Fruit fly (Drosophila melanogaster): ENCODE measurements around the gene NetA.

The NetA gene

DNA sequence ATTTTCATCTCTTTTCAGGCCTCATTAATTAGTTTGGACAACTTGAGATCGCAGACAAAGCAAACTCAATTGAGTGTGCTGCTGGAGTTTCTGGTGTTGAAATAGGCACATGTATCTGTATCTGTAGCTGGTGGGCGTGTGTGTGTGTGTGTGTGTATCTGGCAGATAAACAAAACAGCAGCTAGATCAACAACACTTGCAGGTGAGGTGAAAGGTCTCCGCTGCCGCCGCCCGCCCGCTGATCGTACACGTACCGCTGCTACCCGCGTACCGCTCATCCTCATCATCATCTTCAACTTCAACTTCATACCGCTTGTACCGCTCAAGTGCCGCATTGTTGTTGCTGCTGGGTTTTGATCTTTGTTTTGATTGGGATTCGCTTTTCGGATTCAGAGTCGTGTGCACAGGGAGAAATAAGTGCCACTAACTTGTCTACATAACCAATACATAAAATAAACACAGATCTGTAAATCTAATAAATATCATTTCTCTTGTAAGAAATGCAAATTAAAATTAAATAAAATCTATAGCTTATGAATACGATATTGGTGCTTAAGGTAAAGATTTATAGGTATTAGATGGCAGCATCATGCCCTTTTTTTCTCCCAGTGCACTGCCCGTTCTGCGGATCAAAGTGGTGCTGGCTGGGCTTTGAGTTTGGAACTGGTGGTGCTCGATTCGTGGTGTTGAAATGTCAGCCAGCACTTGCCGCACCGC is 26.5 kb downstream of the NetA start (continued):
- TF ChIP-seq CG18764 (GFP tag; optimal IDR thresholded peaks at IDR 0.05) (peak; percentile 49), CG7928 (GFP tag; optimal IDR thresholded peaks at IDR 0.05) (no peak), CTCF (GFP tag; optimal IDR thresholded peaks at IDR 0.05) (no peak), CG11247 (GFP tag; IDR thresholded peaks at IDR 0.05) (peak; percentile 23; the same call in 1 of the 2 replicates), CG6683 (GFP tag; optimal IDR thresholded peaks at IDR 0.05) (peak; percentile 43), bbx (GFP tag; IDR thresholded peaks at IDR 0.05; ENCODE audit: partially characterized antibody) (no peak), unpg (GFP tag; optimal IDR thresholded peaks at IDR 0.05) (peak; percentile 90), ap (GFP tag; IDR thresholded peaks at IDR 0.05) (peak; percentile 76), tll (GFP tag; optimal IDR thresholded peaks at IDR 0.05) (peak in 1 of 2 experiments; percentile 82), wek (GFP tag; optimal IDR thresholded peaks at IDR 0.05) (peak; percentile 7), CG7357 (GFP tag; IDR thresholded peaks at IDR 0.05) (peak; percentile 62; the same call in 1 of the 3 replicates), corto (GFP tag; optimal IDR thresholded peaks at IDR 0.05) (no peak), gem (tag; optimal IDR thresholded peaks at IDR 0.05) (peak; percentile 94), Aef1 (GFP tag; IDR thresholded peaks at IDR 0.05) (peak; percentile 53; the same call in 1 of the 3 replicates), Mes4 (GFP tag; optimal IDR thresholded peaks at IDR 0.05) (peak; percentile 68), Ptx1 (GFP tag; IDR thresholded peaks at IDR 0.05) (peak; percentile 87), CkIIα-i1 (GFP tag; IDR thresholded peaks at IDR 0.05) (no peak), CG11085 (GFP tag; IDR thresholded peaks at IDR 0.05) (0 out of 2 replicates have a peak, but pooled peaks have one; percentile 17), CG13894 (tag; optimal IDR thresholded peaks at IDR 0.05) (no peak), bigmax (GFP tag; optimal IDR thresholded peaks at IDR 0.05) (no peak), CG14710 (tag; optimal IDR thresholded peaks at IDR 0.05) (peak; percentile 94), crc (GFP tag; optimal IDR thresholded peaks at IDR 0.05) (no peak), CG1024 (GFP tag; IDR thresholded peaks at IDR 0.05) (no peak), CG15479 (GFP tag; optimal IDR thresholded peaks at IDR 0.05) (peak; percentile 48), CG2129 (GFP tag; IDR thresholded peaks at IDR 0.05; ENCODE audit: partially characterized antibody) (no peak), ac (GFP tag; optimal IDR thresholded peaks at IDR 0.05) (peak; percentile 76), bcd (GFP tag; optimal IDR thresholded peaks at IDR 0.05) (peak; percentile 81), cwo (GFP tag; optimal IDR thresholded peaks at IDR 0.05) (peak; percentile 40), CG3847 (GFP tag; IDR thresholded peaks at IDR 0.05) (peak; percentile 40), CG30020 (tag; optimal IDR thresholded peaks at IDR 0.05) (peak; percentile 56), slbo (GFP tag; IDR thresholded peaks at IDR 0.05) (peak; percentile 43), Hr78 (GFP tag; optimal IDR thresholded peaks at IDR 0.05) (peak in 1 of 2 experiments; percentile 91), CG4404 (GFP tag; IDR thresholded peaks at IDR 0.05) (peak; percentile 90), CG4707 (GFP tag; optimal IDR thresholded peaks at IDR 0.05) (peak; percentile 45), CG14965 (GFP tag; optimal IDR thresholded peaks at IDR 0.05; ENCODE audit: borderline replicate concordance) (no peak), NC2α (GFP tag; optimal IDR thresholded peaks at IDR 0.05) (peak; percentile 38), kay (GFP tag; optimal IDR thresholded peaks at IDR 0.05) (peak; percentile 53), run (tag; optimal IDR thresholded peaks at IDR 0.05) (peak; percentile 67), unc-4 (GFP tag; IDR thresholded peaks at IDR 0.05; ENCODE audit: partially characterized antibody) (no peak), Ssrp (tag; optimal IDR thresholded peaks at IDR 0.05) (peak; percentile 90), CG6654 (GFP tag; optimal IDR thresholded peaks at IDR 0.05) (peak; percentile 12), ro (GFP tag; IDR thresholded peaks at IDR 0.05) (peak; percentile 42; the same call in 1 of the 2 replicates), Spps (tag; optimal IDR thresholded peaks at IDR 0.05) (peak; percentile 90), CG31441 (GFP tag; IDR thresholded peaks at IDR 0.05) (peak; percentile 94), al (GFP tag; IDR thresholded peaks at IDR 0.05) (no peak), ci (GFP tag; IDR thresholded peaks at IDR 0.05) (peak; percentile 84), CG7987 (GFP tag; optimal IDR thresholded peaks at IDR 0.05) (no peak), Bgb (GFP tag; IDR thresholded peaks at IDR 0.05; ENCODE audit: partially characterized antibody) (no peak), pum (GFP tag; optimal IDR thresholded peaks at IDR 0.05) (peak; percentile 74)
